Fruit fly (Drosophila melanogaster) S2 (cell line): ENCODE data around the gene Mgat3.

Experiments used
- CG8478 ChIP-seq: fragments of >200 bp; optimal IDR thresholded peaks from 2 replicates; lab custom pipeline; 2018
- CTCF ChIP-seq, 2 experiments: fragments of >200 bp; optimal IDR thresholded peaks; 2 replicates each; lab custom pipeline; 2018

dm6 chr2L:13146254-13146653, 36.1 kb downstream of the Mgat3 start:
- TF ChIP-seq CG8478, result no peak
- TF ChIP-seq CTCF (optimal IDR thresholded peaks at IDR 0.05; lab: Kevin White, UChicago), result no peak
